Worm (Caenorhabditis elegans) whole organism, mixed stage, embryonic: ENCODE results near the gene lips-11.

Experiments used
- M03D4.4 ChIP-seq: sonication (generic microtip); optimal IDR thresholded peaks from 2 replicates; lab custom pipeline; 2017; ENCODE audit warnings: mild to moderate bottlenecking, missing genetic modification characterization, missing compliant biosample characterization
- ceh-39 ChIP-seq: fragments of 150-350 bp; optimal IDR thresholded peaks from 2 replicates; lab custom pipeline; 2014; ENCODE audit warnings: missing biosample characterization, missing genetic modification characterization
- ceh-43 ChIP-seq: fragments of 200-800 bp; sonication (Bioruptor generic); optimal IDR thresholded peaks from 2 replicates; lab custom pipeline; 2018; ENCODE audit warnings: mild to moderate bottlenecking, missing genetic modification characterization, moderate library complexity, missing compliant biosample characterization
- ceh-83 ChIP-seq: fragments of 200-800 bp; sonication (Bioruptor generic); optimal IDR thresholded peaks from 2 replicates; lab custom pipeline; 2018; ENCODE audit warnings: mild to moderate bottlenecking, missing genetic modification characterization, missing compliant biosample characterization
- ces-1 ChIP-seq: fragments of 150-350 bp; optimal IDR thresholded peaks from 2 replicates; lab custom pipeline; 2014; ENCODE audit warnings: missing biosample characterization, missing genetic modification reagents, missing genetic modification characterization
- cnd-1 ChIP-seq: fragments of 200-800 bp; sonication (Bioruptor generic); optimal IDR thresholded peaks from 2 replicates; lab custom pipeline; 2018; ENCODE audit warnings: mild to moderate bottlenecking, missing genetic modification characterization, missing compliant biosample characterization
- drap-1 ChIP-seq: fragments of 200-800 bp; sonication (Bioruptor generic); optimal IDR thresholded peaks from 3 replicates; lab custom pipeline; 2018; ENCODE audit warnings: mild to moderate bottlenecking, missing genetic modification characterization, missing compliant biosample characterization
- elt-1 ChIP-seq: sonication (generic microtip); optimal IDR thresholded peaks from 2 replicates; lab custom pipeline; 2017; ENCODE audit warnings: missing genetic modification characterization, mild to moderate bottlenecking, missing compliant biosample characterization, antibody characterized with exemption, moderate library complexity, borderline replicate concordance; ENCODE audit not compliant: insufficient read depth
- elt-3 ChIP-seq: fragments of 150-350 bp; optimal IDR thresholded peaks from 2 replicates; lab custom pipeline; 2014; ENCODE audit warnings: missing biosample characterization, missing genetic modification characterization
- flh-1 ChIP-seq: fragments of 200-800 bp; sonication (Bioruptor generic); optimal IDR thresholded peaks from 2 replicates; lab custom pipeline; 2018; ENCODE audit warnings: mild to moderate bottlenecking, missing genetic modification characterization, moderate library complexity, missing compliant biosample characterization
- ham-2 ChIP-seq: fragments of 200-800 bp; sonication (Bioruptor generic); optimal IDR thresholded peaks from 2 replicates; lab custom pipeline; 2018; ENCODE audit warnings: mild to moderate bottlenecking, missing genetic modification characterization, missing compliant biosample characterization
- hlh-1 ChIP-seq: fragments of 150-350 bp; optimal IDR thresholded peaks from 2 replicates; lab custom pipeline; 2014; ENCODE audit warnings: missing biosample characterization, missing genetic modification reagents, missing genetic modification characterization
- lin-13 ChIP-seq: fragments of 150-350 bp; optimal IDR thresholded peaks from 2 replicates; lab custom pipeline; 2014; ENCODE audit warnings: missing biosample characterization, missing genetic modification characterization
- lin-32 ChIP-seq: fragments of 200-800 bp; sonication (Bioruptor generic); optimal IDR thresholded peaks from 2 replicates; lab custom pipeline; 2018; ENCODE audit warnings: mild to moderate bottlenecking, missing genetic modification characterization, missing compliant biosample characterization
- lsy-2 ChIP-seq: fragments of 150-350 bp; optimal IDR thresholded peaks from 2 replicates; lab custom pipeline; 2014; ENCODE audit warnings: missing biosample characterization, missing genetic modification characterization
- mab-5 ChIP-seq: fragments of 150-350 bp; optimal IDR thresholded peaks from 2 replicates; lab custom pipeline; 2014; ENCODE audit warnings: missing biosample characterization, missing genetic modification characterization
- nhr-12 ChIP-seq: fragments of 150-350 bp; optimal IDR thresholded peaks from 2 replicates; lab custom pipeline; 2014; ENCODE audit warnings: missing biosample characterization, missing genetic modification characterization
- nhr-2 ChIP-seq: fragments of 150-350 bp; optimal IDR thresholded peaks from 2 replicates; lab custom pipeline; 2014; ENCODE audit warnings: missing biosample characterization, missing genetic modification characterization
- nhr-237 ChIP-seq: fragments of 150-350 bp; optimal IDR thresholded peaks from 2 replicates; lab custom pipeline; 2014; ENCODE audit warnings: missing biosample characterization, missing genetic modification characterization
- nhr-28 ChIP-seq: fragments of 150-350 bp; optimal IDR thresholded peaks from 2 replicates; lab custom pipeline; 2014; ENCODE audit warnings: missing biosample characterization, missing genetic modification characterization
- nhr-76 ChIP-seq: sonication (generic microtip); optimal IDR thresholded peaks from 2 replicates; lab custom pipeline; 2017; ENCODE audit warnings: missing biosample characterization, missing genetic modification characterization
- pha-4 ChIP-seq: fragments of 150-350 bp; optimal IDR thresholded peaks from 2 replicates; lab custom pipeline; 2018; ENCODE audit warnings: missing biosample characterization, missing genetic modification reagents, missing genetic modification characterization
- sem-2 ChIP-seq: fragments of 200-800 bp; sonication (Bioruptor generic); optimal IDR thresholded peaks from 2 replicates; lab custom pipeline; 2018; ENCODE audit warnings: mild to moderate bottlenecking, missing genetic modification characterization, missing compliant biosample characterization
- snpc-4 ChIP-seq: fragments of 150-350 bp; optimal IDR thresholded peaks from 2 replicates; lab custom pipeline; 2014; ENCODE audit warnings: missing biosample characterization, missing genetic modification characterization
- sptf-1 ChIP-seq: sonication (generic microtip); optimal IDR thresholded peaks from 2 replicates; lab custom pipeline; 2017; ENCODE audit warnings: mild to moderate bottlenecking, missing genetic modification characterization, moderate library complexity, missing compliant biosample characterization
- tbx-8 ChIP-seq: fragments of 200-800 bp; sonication (Bioruptor generic); optimal IDR thresholded peaks from 2 replicates; lab custom pipeline; 2018; ENCODE audit warnings: mild to moderate bottlenecking, missing genetic modification characterization, moderate library complexity, missing compliant biosample characterization
- unc-120 ChIP-seq: sonication (generic microtip); optimal IDR thresholded peaks from 2 replicates; lab custom pipeline; 2017; ENCODE audit warnings: missing genetic modification characterization, missing compliant biosample characterization; ENCODE audit not compliant: poor library complexity, severe bottlenecking
- unc-39 ChIP-seq: fragments of 150-350 bp; optimal IDR thresholded peaks from 2 replicates; lab custom pipeline; 2014; ENCODE audit warnings: missing biosample characterization, missing genetic modification characterization
- unc-62 ChIP-seq: fragments of 150-350 bp; optimal IDR thresholded peaks from 2 replicates; lab custom pipeline; 2014; ENCODE audit warnings: missing biosample characterization, missing genetic modification reagents, missing genetic modification characterization
- zip-8 ChIP-seq: fragments of 150-350 bp; optimal IDR thresholded peaks from 2 replicates; lab custom pipeline; 2014; ENCODE audit warnings: missing biosample characterization, missing genetic modification characterization
- ztf-11 ChIP-seq: fragments of 150-350 bp; optimal IDR thresholded peaks from 2 replicates; lab custom pipeline; 2014; ENCODE audit warnings: missing biosample characterization, missing genetic modification characterization

lips-11 gene

ce11 chrII:1131821-1132220 lies 21.0 kb upstream of the lips-11 start:
- no peak for TF ChIP-seq sptf-1 (tag; lab: Kevin White, UChicago)
- TF ChIP-seq nhr-2, result no peak
- TF ChIP-seq elt-3 (tag; lab: Kevin White, UChicago), result no peak
- TF ChIP-seq ceh-83 (GFP tag; lab: Kevin White, UChicago), result no peak
- no peak for TF ChIP-seq nhr-12 (tag; lab: Kevin White, UChicago)
- no peak for TF ChIP-seq snpc-4 (tag; lab: Kevin White, UChicago)
- no peak for TF ChIP-seq M03D4.4
- no peak for TF ChIP-seq ceh-39 (tag; lab: Kevin White, UChicago)
- no peak for TF ChIP-seq flh-1 (GFP tag; lab: Kevin White, UChicago)
- TF ChIP-seq ceh-43 (GFP tag; lab: Kevin White, UChicago), result no peak
- TF ChIP-seq zip-8, result no peak
- TF ChIP-seq ham-2 (GFP tag; lab: Kevin White, UChicago), result no peak
- no peak for TF ChIP-seq unc-120 (tag; lab: Kevin White, UChicago)
- no peak for TF ChIP-seq lin-13 (tag; lab: Kevin White, UChicago)
- TF ChIP-seq nhr-237 (tag; lab: Kevin White, UChicago), result no peak
- no peak for TF ChIP-seq hlh-1 (tag; lab: Kevin White, UChicago)
- TF ChIP-seq elt-1, result no peak
- no peak for TF ChIP-seq mab-5
- TF ChIP-seq unc-62 (GFP tag; lab: Kevin White, UChicago), result no peak
- TF ChIP-seq, all 35 proteins: peak for 0

ce11 chrII:1131367-1131766 lies 20.6 kb upstream of the lips-11 start:
- TF ChIP-seq unc-62 (GFP tag; lab: Kevin White, UChicago) (no peak), nhr-12 (tag; lab: Kevin White, UChicago) (no peak), mab-5 (no peak), M03D4.4 (no peak), unc-39 (no peak), nhr-76 (tag; lab: Kevin White, UChicago) (no peak), lin-32 (no peak), drap-1 (GFP tag; lab: Kevin White, UChicago) (no peak), lin-13 (tag; lab: Kevin White, UChicago) (no peak)

DNA sequence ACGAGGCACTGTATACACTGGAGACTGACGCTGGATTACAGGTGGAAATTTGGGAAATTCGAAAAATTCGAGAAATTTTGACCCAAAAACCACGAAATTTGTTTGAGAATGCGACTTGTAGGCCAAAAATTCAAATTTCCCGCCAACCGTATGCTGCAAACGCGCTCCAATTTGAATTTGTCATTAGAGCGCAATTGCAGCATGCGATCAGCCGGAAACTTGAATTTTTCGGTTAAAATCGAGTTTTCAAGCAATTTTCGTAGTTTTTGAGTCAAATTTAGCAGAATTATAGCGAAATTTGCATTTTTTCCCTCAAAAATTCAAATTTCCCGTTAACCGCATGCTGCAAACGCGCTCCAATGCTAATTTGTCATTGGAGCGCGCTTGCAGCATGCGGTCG lies 19.4 kb upstream of the lips-11 start:
- TF ChIP-seq ceh-43 (GFP tag; lab: Kevin White, UChicago), result no peak
- TF ChIP-seq lin-13 (tag; lab: Kevin White, UChicago), result no peak
- no peak for TF ChIP-seq M03D4.4
- no peak for TF ChIP-seq ceh-39 (tag; lab: Kevin White, UChicago)
- TF ChIP-seq nhr-12 (tag; lab: Kevin White, UChicago), result no peak
- TF ChIP-seq nhr-28, result no peak
- no peak for TF ChIP-seq lsy-2 (tag; lab: Kevin White, UChicago)
- TF ChIP-seq, all 35 proteins: peak for 0

ce11 chrII:1127676-1128075 lies 16.9 kb upstream of the lips-11 start, which contains the start of gene taf-6.1:
TSS of gene taf-6.1 (plus strand) at chrII:1127976.
- TF ChIP-seq mab-5 (no peak), ceh-39 (tag; lab: Kevin White, UChicago) (no peak), sem-2 (GFP tag; lab: Kevin White, UChicago) (no peak), snpc-4 (tag; lab: Kevin White, UChicago) (no peak), unc-39 (no peak), nhr-237 (tag; lab: Kevin White, UChicago) (no peak), drap-1 (GFP tag; lab: Kevin White, UChicago) (no peak), unc-120 (tag; lab: Kevin White, UChicago) (no peak), tbx-8 (GFP tag; lab: Kevin White, UChicago) (no peak), lin-32 (no peak), ceh-83 (GFP tag; lab: Kevin White, UChicago) (no peak), sptf-1 (tag; lab: Kevin White, UChicago) (no peak), ces-1 (GFP tag; lab: Kevin White, UChicago) (no peak), elt-1 (no peak), nhr-28 (no peak), ztf-11 (tag; lab: Kevin White, UChicago) (no peak), ham-2 (GFP tag; lab: Kevin White, UChicago) (no peak), unc-62 (GFP tag; lab: Kevin White, UChicago) (no peak), pha-4 (tag; lab: Kevin White, UChicago) (no peak)

DNA sequence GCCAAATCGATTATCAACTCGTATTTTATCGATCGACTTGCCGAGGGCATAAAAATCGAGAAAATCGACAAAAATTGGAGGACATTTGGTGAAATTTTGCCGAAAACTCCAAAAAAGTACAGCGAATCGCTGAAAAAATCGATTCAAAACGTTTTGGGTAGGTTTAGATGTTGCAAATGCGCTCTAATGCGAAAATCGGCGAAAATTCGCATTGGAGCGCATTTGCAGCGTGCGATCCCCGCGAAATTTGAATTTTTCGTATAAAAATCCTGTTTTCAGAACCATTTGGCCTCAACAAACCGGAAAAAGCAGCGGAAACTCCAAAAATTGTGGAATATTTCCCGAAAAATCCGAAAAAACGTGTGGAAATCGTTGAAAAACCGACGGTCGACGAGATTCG lies 15.7 kb upstream of the lips-11 start:
- TF ChIP-seq sptf-1 (tag; lab: Kevin White, UChicago) (no peak), cnd-1 (no peak), ztf-11 (tag; lab: Kevin White, UChicago) (no peak), drap-1 (GFP tag; lab: Kevin White, UChicago) (no peak), nhr-76 (tag; lab: Kevin White, UChicago) (no peak)
